Fruit fly (Drosophila melanogaster) whole organism, pupa: Measurements from ENCODE around the gene Gr93a.

ENCODE experiments used
- CG14655 ChIP-seq: fragments of 200-800 bp; sonication (Bioruptor generic); optimal IDR thresholded peaks from 3 replicates; lab custom pipeline; 2017; ENCODE audit warnings: mild to moderate bottlenecking, missing biosample characterization, missing genetic modification reagents, missing genetic modification characterization
- CG17806 ChIP-seq: fragments of 200-800 bp; sonication (Bioruptor generic); optimal IDR thresholded peaks from 2 replicates; lab custom pipeline; 2018; ENCODE audit warnings: missing biosample characterization, mild to moderate bottlenecking, missing genetic modification characterization, moderate library complexity
- CG8159 ChIP-seq: fragments of 200-800 bp; sonication (Bioruptor generic); optimal IDR thresholded peaks from 3 replicates; lab custom pipeline; 2018; ENCODE audit warnings: missing biosample characterization, mild to moderate bottlenecking, missing genetic modification characterization, moderate library complexity
- CG9948 ChIP-seq: fragments of 200-800 bp; sonication (Bioruptor generic); optimal IDR thresholded peaks from 2 replicates; lab custom pipeline; 2018; ENCODE audit warnings: missing biosample characterization, mild to moderate bottlenecking, missing genetic modification characterization, moderate library complexity
- Snoo ChIP-seq: fragments of 200-800 bp; sonication (Bioruptor generic); optimal IDR thresholded peaks from 3 replicates; lab custom pipeline; 2017; ENCODE audit warnings: missing biosample characterization, mild to moderate bottlenecking, missing genetic modification characterization, inconsistent platforms

dm6 chr3R:21843665-21844064 lies 11.4 kb downstream of the Gr93a start, which contains the start of gene Gr93b:
- TF ChIP-seq CG9948 (tag; lab: Kevin White, UChicago) (no peak), CG17806 (no peak), Snoo (tag; lab: Kevin White, UChicago) (no peak), CG8159 (tag; lab: Kevin White, UChicago) (no peak), CG14655 (GFP tag; lab: Kevin White, UChicago) (no peak)
